Fruit fly (Drosophila melanogaster): Measurements from ENCODE around the gene Lasp.

DNA sequence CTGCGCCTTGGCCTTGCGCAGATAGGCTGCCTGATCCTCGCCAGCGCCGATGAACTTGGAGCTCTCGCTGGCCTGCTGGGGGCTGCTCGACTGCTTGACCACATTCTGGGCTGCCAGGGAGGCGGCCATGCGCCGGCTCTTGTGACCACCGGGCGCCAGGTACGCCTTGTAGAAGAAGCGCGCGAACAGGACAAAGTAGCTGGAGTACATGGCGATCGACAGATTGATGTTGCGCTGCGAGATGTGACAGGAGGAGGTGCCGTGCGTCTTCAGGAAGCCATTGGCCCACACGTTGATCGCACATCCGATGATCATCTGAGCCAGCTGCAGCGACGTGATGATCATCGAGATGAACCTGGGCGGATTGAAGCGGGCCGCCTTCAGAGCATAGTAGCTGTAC, 61.4 kb downstream of the Lasp start:
- no peak for TF ChIP-seq Eip93F (GFP tag; optimal IDR thresholded peaks at IDR 0.05)
- TF ChIP-seq fkh (GFP tag; optimal IDR thresholded peaks at IDR 0.05) = no peak
- TF ChIP-seq CG1621 (tag; optimal IDR thresholded peaks at IDR 0.05) = no peak
- TF ChIP-seq dsx (GFP tag; optimal IDR thresholded peaks at IDR 0.05; ENCODE audit: poor library complexity, severe bottlenecking) = no peak
- TF ChIP-seq Ets96B (tag; optimal IDR thresholded peaks at IDR 0.05) = no peak
- no peak for TF ChIP-seq CG32006 (GFP tag; optimal IDR thresholded peaks at IDR 0.05)
- no peak for TF ChIP-seq topi (GFP tag; optimal IDR thresholded peaks at IDR 0.05)
- no peak for TF ChIP-seq CG10631 (GFP tag; optimal IDR thresholded peaks at IDR 0.05)
- no peak for TF ChIP-seq ss (GFP tag; optimal IDR thresholded peaks at IDR 0.05)
